Worm (Caenorhabditis elegans) whole organism, L3 larva: ENCODE data around the gene C42D8.9.

Experiments used
- aly-2 ChIP-seq: fragments of 150-350 bp; optimal IDR thresholded peaks from 2 replicates; lab custom pipeline; 2014; ENCODE audit warnings: missing biosample characterization, missing genetic modification characterization
- ama-1 ChIP-seq: fragments of 150-350 bp; optimal IDR thresholded peaks from 2 replicates; lab custom pipeline; 2018
- ceh-82 ChIP-seq: fragments of 150-350 bp; optimal IDR thresholded peaks from 2 replicates; lab custom pipeline; 2014; ENCODE audit warnings: missing biosample characterization, missing genetic modification characterization
- ceh-9 ChIP-seq: sonication (generic microtip); optimal IDR thresholded peaks from 2 replicates; lab custom pipeline; 2018; ENCODE audit warnings: missing biosample characterization, missing genetic modification characterization
- daf-12 ChIP-seq: fragments of 150-350 bp; optimal IDR thresholded peaks from 2 replicates; lab custom pipeline; 2014; ENCODE audit warnings: missing biosample characterization, missing genetic modification reagents, missing genetic modification characterization
- egl-27 ChIP-seq: sonication (generic microtip); optimal IDR thresholded peaks from 4 replicates; lab custom pipeline; 2017; ENCODE audit warnings: missing biosample characterization, missing genetic modification reagents, missing genetic modification characterization
- elt-1 ChIP-seq: fragments of 150-350 bp; optimal IDR thresholded peaks from 2 replicates; lab custom pipeline; 2014; ENCODE audit warnings: missing biosample characterization, missing genetic modification characterization
- elt-2 ChIP-seq: sonication (generic microtip); optimal IDR thresholded peaks from 2 replicates; lab custom pipeline; 2016; ENCODE audit warnings: missing genetic modification reagents, mild to moderate bottlenecking, missing genetic modification characterization, missing compliant biosample characterization
- eor-1 ChIP-seq, 2 experiments: fragments of 150-350 bp; optimal IDR thresholded peaks; 2 replicates each; lab custom pipeline; 2014 to 2018; ENCODE audit warnings: missing biosample characterization in 2 of 2, missing genetic modification characterization in 2 of 2
- fkh-10 ChIP-seq: sonication (generic microtip); optimal IDR thresholded peaks from 2 replicates; lab custom pipeline; 2017; ENCODE audit warnings: missing biosample characterization, missing genetic modification reagents, missing genetic modification characterization
- fos-1 ChIP-seq: fragments of 150-350 bp; optimal IDR thresholded peaks from 2 replicates; lab custom pipeline; 2014; ENCODE audit warnings: missing biosample characterization, missing genetic modification characterization
- hmg-11 ChIP-seq: sonication (generic microtip); optimal IDR thresholded peaks from 2 replicates; lab custom pipeline; 2016; ENCODE audit warnings: missing genetic modification characterization, missing compliant biosample characterization
- jun-1 ChIP-seq: fragments of 150-350 bp; optimal IDR thresholded peaks from 2 replicates; lab custom pipeline; 2014; ENCODE audit warnings: missing biosample characterization, missing genetic modification reagents, missing genetic modification characterization
- lin-15B ChIP-seq: fragments of 150-350 bp; optimal IDR thresholded peaks from 2 replicates; lab custom pipeline; 2014; ENCODE audit warnings: missing biosample characterization, missing genetic modification characterization
- lin-39 ChIP-seq: fragments of 150-350 bp; optimal IDR thresholded peaks from 2 replicates; lab custom pipeline; 2018; ENCODE audit warnings: missing biosample characterization, missing genetic modification reagents, missing genetic modification characterization
- lsy-12 ChIP-seq: sonication (generic microtip); optimal IDR thresholded peaks from 2 replicates; lab custom pipeline; 2016; ENCODE audit warnings: mild to moderate bottlenecking, missing genetic modification characterization, missing compliant biosample characterization
- mdl-1 ChIP-seq: fragments of 150-350 bp; optimal IDR thresholded peaks from 2 replicates; lab custom pipeline; 2014; ENCODE audit warnings: missing biosample characterization, missing genetic modification characterization
- mml-1 ChIP-seq: fragments of 150-350 bp; sonication (generic microtip); optimal IDR thresholded peaks from 3 replicates; lab custom pipeline; 2014; ENCODE audit warnings: missing biosample characterization, missing genetic modification characterization
- nfya-1 ChIP-seq: sonication (generic microtip); optimal IDR thresholded peaks from 2 replicates; lab custom pipeline; 2017; ENCODE audit warnings: missing genetic modification characterization, mild to moderate bottlenecking, missing compliant biosample characterization, antibody characterized with exemption, moderate library complexity; ENCODE audit not compliant: insufficient read depth
- nhr-23 ChIP-seq: fragments of 150-350 bp; optimal IDR thresholded peaks from 2 replicates; lab custom pipeline; 2014; ENCODE audit warnings: missing biosample characterization, missing genetic modification reagents, missing genetic modification characterization
- nhr-237 ChIP-seq: fragments of 150-350 bp; optimal IDR thresholded peaks from 2 replicates; lab custom pipeline; 2014; ENCODE audit warnings: missing biosample characterization, missing genetic modification characterization
- nhr-25 ChIP-seq: sonication (generic microtip); optimal IDR thresholded peaks from 2 replicates; lab custom pipeline; 2017; ENCODE audit warnings: missing biosample characterization, missing genetic modification characterization
- nhr-43 ChIP-seq: sonication (generic microtip); optimal IDR thresholded peaks from 2 replicates; lab custom pipeline; 2016; ENCODE audit warnings: mild to moderate bottlenecking, missing genetic modification characterization, missing compliant biosample characterization; ENCODE audit not compliant: poor library complexity, severe bottlenecking
- nhr-67 ChIP-seq: fragments of 150-350 bp; optimal IDR thresholded peaks from 2 replicates; lab custom pipeline; 2014; ENCODE audit warnings: missing biosample characterization, missing genetic modification characterization
- pha-4 ChIP-seq: fragments of 150-350 bp; optimal IDR thresholded peaks from 2 replicates; lab custom pipeline; 2014; ENCODE audit warnings: missing biosample characterization, missing genetic modification reagents, missing genetic modification characterization
- pqm-1 ChIP-seq: fragments of 150-350 bp; optimal IDR thresholded peaks from 2 replicates; lab custom pipeline; 2017; ENCODE audit warnings: missing biosample characterization, missing genetic modification characterization, inconsistent platforms
- sea-2 ChIP-seq: fragments of 150-350 bp; sonication (generic microtip); optimal IDR thresholded peaks from 4 replicates; lab custom pipeline; 2014; ENCODE audit warnings: missing biosample characterization, missing genetic modification reagents, missing genetic modification characterization
- skn-1 ChIP-seq: fragments of 150-350 bp; optimal IDR thresholded peaks from 2 replicates; lab custom pipeline; 2014; ENCODE audit warnings: missing biosample characterization, missing genetic modification characterization
- snpc-4 ChIP-seq: fragments of 150-350 bp; optimal IDR thresholded peaks from 2 replicates; lab custom pipeline; 2014; ENCODE audit warnings: missing biosample characterization, missing genetic modification characterization
- unc-39 ChIP-seq: sonication (generic microtip); optimal IDR thresholded peaks from 4 replicates; lab custom pipeline; 2017; ENCODE audit warnings: missing biosample characterization, missing genetic modification characterization
- unc-62 ChIP-seq: fragments of 150-350 bp; sonication (generic microtip); optimal IDR thresholded peaks from 4 replicates; lab custom pipeline; 2014; ENCODE audit warnings: missing biosample characterization, missing genetic modification reagents, missing genetic modification characterization
- zag-1 ChIP-seq: fragments of 150-350 bp; optimal IDR thresholded peaks from 2 replicates; lab custom pipeline; 2014; ENCODE audit warnings: missing biosample characterization, missing genetic modification characterization

C42D8.9 gene

DNA sequence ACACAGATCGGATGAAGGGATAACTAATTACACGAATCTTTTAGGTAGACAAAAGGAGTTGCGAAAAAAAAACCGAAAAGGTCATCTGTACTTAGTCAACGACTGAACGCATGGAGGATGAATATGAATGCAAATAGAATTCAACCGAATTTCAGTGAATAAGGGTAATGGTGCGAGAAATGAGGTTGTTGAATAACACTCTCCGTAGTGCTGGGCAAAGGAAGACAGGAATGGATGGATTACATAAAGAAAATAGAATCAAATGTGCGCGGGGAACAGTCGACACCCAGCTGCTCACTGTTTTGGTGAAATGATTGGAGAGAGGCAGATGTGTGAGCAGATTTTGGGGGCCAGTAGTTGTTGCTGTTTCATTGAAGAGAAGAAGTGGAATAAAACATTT lies 17.4 kb upstream of the C42D8.9 start:
- peak; percentile 31 for TF ChIP-seq nhr-25 (tag; lab: Kevin White, UChicago)
- TF ChIP-seq lin-15B (tag; lab: Kevin White, UChicago) = no peak

ce11 chrX:5122791-5123414 lies 16.1 kb upstream of the C42D8.9 start:
- TF ChIP-seq pqm-1 (tag; lab: Kevin White, UChicago) = peak; percentile 30
- TF ChIP-seq nhr-25 (tag; lab: Kevin White, UChicago) = peak; percentile 26
- peak; percentile 22 for TF ChIP-seq elt-2 (tag; lab: Kevin White, UChicago)
- no peak for TF ChIP-seq ama-1 (lab: Kevin White, UChicago)
- peak; percentile 85 for TF ChIP-seq pha-4 (tag; lab: Kevin White, UChicago)
- TF ChIP-seq mml-1 (tag; lab: Kevin White, UChicago) = no peak
- TF ChIP-seq nhr-237 (tag; lab: Kevin White, UChicago) = no peak
- no peak for TF ChIP-seq fkh-10
- peak; percentile 18 for TF ChIP-seq nhr-23

- TF ChIP-seq lin-15B (tag; lab: Kevin White, UChicago) (no peak), elt-2 (tag; lab: Kevin White, UChicago) (peak; percentile 36), nhr-23 (peak; percentile 9)
- TF ChIP-seq, all 47 proteins: peak for 2
These were observed 15.5 kb upstream of the C42D8.9 start for ce11 chrX:5122369-5122768.

- TF ChIP-seq mdl-1 (no peak), nhr-25 (tag; lab: Kevin White, UChicago) (no peak), mml-1 (tag; lab: Kevin White, UChicago) (no peak), eor-1 (tag; optimal IDR thresholded peaks at IDR 0.05; lab: Kevin White, UChicago) (no peak), zag-1 (no peak), jun-1 (no peak), egl-27 (tag; lab: Kevin White, UChicago) (no peak), skn-1 (tag; lab: Kevin White, UChicago) (no peak), snpc-4 (tag; lab: Kevin White, UChicago) (no peak), ceh-9 (no peak), lsy-12 (no peak), hmg-11 (tag; lab: Kevin White, UChicago) (peak; percentile 61), fos-1 (tag; lab: Kevin White, UChicago) (no peak), sea-2 (peak; percentile 67), elt-2 (tag; lab: Kevin White, UChicago) (no peak), nfya-1 (tag; lab: Kevin White, UChicago) (peak; percentile 52), ceh-82 (tag; lab: Kevin White, UChicago) (no peak), pha-4 (tag; lab: Kevin White, UChicago) (peak; percentile 5), nhr-67 (no peak), lin-39 (tag; lab: Kevin White, UChicago) (peak; percentile 66), pqm-1 (tag; lab: Kevin White, UChicago) (no peak), nhr-23 (no peak), unc-62 (GFP tag; lab: Kevin White, UChicago) (no peak), ama-1 (lab: Kevin White, UChicago) (peak; percentile 20), elt-1 (tag; lab: Kevin White, UChicago) (no peak), daf-12 (tag; lab: Kevin White, UChicago) (no peak), nhr-43 (tag; lab: Kevin White, UChicago) (no peak), unc-39 (tag; lab: Kevin White, UChicago) (no peak)
These were observed 14.9 kb upstream of the C42D8.9 start for ce11 chrX:5121789-5122188.

- TF ChIP-seq unc-39 (tag; lab: Kevin White, UChicago) = no peak
- TF ChIP-seq eor-1 (tag; optimal IDR thresholded peaks at IDR 0.05; lab: Kevin White, UChicago) = no peak
- no peak for TF ChIP-seq sea-2
- no peak for TF ChIP-seq elt-2 (tag; lab: Kevin White, UChicago)
- no peak for TF ChIP-seq ceh-9
- TF ChIP-seq aly-2 (tag; lab: Kevin White, UChicago) = no peak
- peak; percentile 38 for TF ChIP-seq ama-1 (lab: Kevin White, UChicago)
These were observed 14.0 kb upstream of the C42D8.9 start for ce11 chrX:5120807-5121206.
